Fruit fly (Drosophila melanogaster): ENCODE measurements around the gene MtnE.

DNA sequence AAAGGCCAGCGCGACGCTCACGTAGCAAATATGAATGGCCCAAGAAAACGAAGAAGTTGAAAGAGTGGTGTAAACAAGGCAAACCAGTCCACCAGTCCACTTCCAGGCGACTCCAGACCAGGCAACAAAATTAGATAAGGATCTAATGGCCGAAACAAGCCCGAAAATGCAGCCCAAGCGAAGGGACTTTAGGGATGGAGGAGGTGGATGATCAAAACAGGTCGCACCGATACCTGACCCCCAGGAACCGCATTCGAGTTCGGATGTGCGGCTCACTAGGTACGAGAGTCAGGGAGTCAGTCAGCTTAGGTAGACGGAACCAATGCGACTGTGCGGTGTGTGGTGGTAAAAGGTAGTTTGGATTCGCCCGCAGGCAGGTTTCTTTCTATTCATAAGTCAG lies 8.7 kb upstream of the MtnE start:
- TF ChIP-seq CG34367 (tag; optimal IDR thresholded peaks at IDR 0.05) (no peak), CG8301 (tag; optimal IDR thresholded peaks at IDR 0.05) (no peak), Ets98B (GFP tag; IDR thresholded peaks at IDR 0.05) (no peak), rn (GFP tag; IDR thresholded peaks at IDR 0.05) (no peak), CG8159 (tag; optimal IDR thresholded peaks at IDR 0.05) (no peak), D1 (tag; optimal IDR thresholded peaks at IDR 0.05) (no peak), CG32121 (GFP tag; IDR thresholded peaks at IDR 0.05) (no peak), Pif1A (GFP tag; optimal IDR thresholded peaks at IDR 0.05) (no peak), CG17806 (tag; optimal IDR thresholded peaks at IDR 0.05) (no peak), gl (tag; optimal IDR thresholded peaks at IDR 0.05) (no peak), CG14655 (GFP tag; optimal IDR thresholded peaks at IDR 0.05) (no peak), CG9948 (tag; optimal IDR thresholded peaks at IDR 0.05) (no peak), fd96Ca (GFP tag; IDR thresholded peaks at IDR 0.05) (no peak)

Measured in whole organism, pupa.